Worm (Caenorhabditis elegans): Measurements from ENCODE around the gene C28H8.7.

ce11 chrIII:5839598-5839997, 47.2 kb downstream of the C28H8.7 start:
- TF ChIP-seq tra-4 (tag; optimal IDR thresholded peaks at IDR 0.05) (no peak), sea-1 (GFP tag; conservative IDR thresholded peaks at IDR 0.05) (no peak), hmbx-1 (tag; optimal IDR thresholded peaks at IDR 0.05) (no peak), ceh-13 (GFP tag; optimal IDR thresholded peaks at IDR 0.05) (no peak), ama-1 (optimal IDR thresholded peaks at IDR 0.05) (no peak), aly-1 (tag; optimal IDR thresholded peaks at IDR 0.05) (no peak), ceh-36 (tag; optimal IDR thresholded peaks at IDR 0.05) (no peak), flt-1 (GFP tag; IDR thresholded peaks at IDR 0.05) (no peak), tbx-37 (GFP tag; conservative IDR thresholded peaks at IDR 0.05) (no peak), B0310.2 (tag; optimal IDR thresholded peaks at IDR 0.05) (no peak), pes-1 (GFP tag; IDR thresholded peaks at IDR 0.05) (no peak), F13C5.2 (tag; optimal IDR thresholded peaks at IDR 0.05) (no peak)

Measured in whole organism, early embryonic.